Worm (Caenorhabditis elegans) whole organism, L2 larva: ENCODE results near the gene chil-13.

ENCODE experiments used
- ceh-82 ChIP-seq: fragments of 150-350 bp; optimal IDR thresholded peaks from 2 replicates; lab custom pipeline; 2014; ENCODE audit warnings: missing biosample characterization, missing genetic modification characterization
- fos-1 ChIP-seq: fragments of 150-350 bp; optimal IDR thresholded peaks from 2 replicates; lab custom pipeline; 2014; ENCODE audit warnings: missing biosample characterization, missing genetic modification characterization
- nhr-77 ChIP-seq: fragments of 150-350 bp; optimal IDR thresholded peaks from 2 replicates; lab custom pipeline; 2014; ENCODE audit warnings: missing biosample characterization, missing genetic modification characterization
- snpc-4 ChIP-seq: fragments of 150-350 bp; optimal IDR thresholded peaks from 2 replicates; lab custom pipeline; 2014; ENCODE audit warnings: missing biosample characterization, missing genetic modification characterization

DNA sequence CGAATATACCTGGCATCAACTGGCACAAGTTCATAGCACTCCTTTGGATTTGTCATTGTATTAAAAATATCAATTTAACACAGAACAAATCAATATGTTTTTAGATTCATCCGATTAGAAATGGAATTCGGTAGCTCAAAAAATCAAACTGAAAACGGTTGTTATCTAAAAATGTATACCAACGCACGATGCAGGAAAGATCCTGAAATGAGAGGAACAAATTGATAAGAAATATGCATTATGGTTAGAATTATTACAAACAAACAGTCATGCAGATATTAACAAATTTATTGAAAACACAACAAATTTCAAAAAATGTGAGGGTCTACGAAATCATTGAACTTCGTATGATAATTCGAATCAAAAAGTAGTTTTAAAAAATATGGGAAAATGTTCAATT is 31.9 kb upstream of the chil-13 start, which contains the start of gene T19H5.6:
- no peak for TF ChIP-seq snpc-4 (tag; lab: Kevin White, UChicago)
- no peak for TF ChIP-seq ceh-82
- TF ChIP-seq fos-1 (tag; lab: Kevin White, UChicago): peak; percentile 59
- no peak for TF ChIP-seq nhr-77 (tag; lab: Kevin White, UChicago)
